Worm (Caenorhabditis elegans): ENCODE measurements around the gene F59A7.5.

DNA sequence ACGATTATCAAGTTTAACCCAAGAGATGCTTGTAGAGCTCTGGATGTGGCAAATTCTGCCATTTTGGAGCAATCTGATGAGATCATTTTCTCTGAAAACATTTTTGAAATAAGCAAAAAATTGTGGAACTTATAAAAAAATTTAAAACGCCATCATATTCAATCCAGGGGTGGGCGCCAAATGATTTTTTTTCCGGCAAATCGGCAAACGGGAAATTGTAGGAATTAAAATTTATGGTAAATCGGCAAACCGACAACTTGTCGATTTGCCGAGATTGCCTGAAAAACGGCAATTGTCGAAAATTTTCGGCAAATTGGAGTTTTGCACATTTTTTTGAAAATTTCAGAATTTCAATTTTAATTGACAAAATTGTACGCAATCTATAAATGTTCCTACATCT, 13.1 kb downstream of the F59A7.5 start, which contains the start of gene srab-23:
- no peak for TF ChIP-seq snpc-4 (tag; optimal IDR thresholded peaks at IDR 0.05)
- no peak for TF ChIP-seq fkh-8 (tag; optimal IDR thresholded peaks at IDR 0.05)
- no peak for TF ChIP-seq pqm-1 (tag; optimal IDR thresholded peaks at IDR 0.05)
- TF ChIP-seq xbp-1 (tag; optimal IDR thresholded peaks at IDR 0.05): no peak
- TF ChIP-seq isw-1 (GFP tag; IDR thresholded peaks at IDR 0.05): no peak
- TF ChIP-seq sptf-1 (tag; optimal IDR thresholded peaks at IDR 0.05): no peak
- TF ChIP-seq unc-98 (GFP tag; IDR thresholded peaks at IDR 0.05): no peak
- no peak for TF ChIP-seq nhr-12 (tag; optimal IDR thresholded peaks at IDR 0.05)
- no peak for TF ChIP-seq dpl-1 (GFP tag; optimal IDR thresholded peaks at IDR 0.05)
- no peak for TF ChIP-seq nhr-237 (tag; optimal IDR thresholded peaks at IDR 0.05)
- TF ChIP-seq aly-2 (tag; optimal IDR thresholded peaks at IDR 0.05): no peak
- TF ChIP-seq nhr-20 (tag; optimal IDR thresholded peaks at IDR 0.05): no peak
- TF ChIP-seq unc-62 (GFP tag; optimal IDR thresholded peaks at IDR 0.05): no peak
